Fruit fly (Drosophila melanogaster): Measurements from ENCODE around the gene CG7443.

dm6 chr3R:8292034-8292433 lies 32.1 kb upstream of the CG7443 start, which contains the start of gene CG31463:
- TF ChIP-seq CG8478 (optimal IDR thresholded peaks at IDR 0.05) = no peak
- no peak for TF ChIP-seq CTCF (optimal IDR thresholded peaks at IDR 0.05)
